Worm (Caenorhabditis elegans): ENCODE measurements around the gene prmt-6.
A peak's percentile ranks its signal among the peaks of the same experiment; 100 is the strongest.

Gene prmt-6

DNA sequence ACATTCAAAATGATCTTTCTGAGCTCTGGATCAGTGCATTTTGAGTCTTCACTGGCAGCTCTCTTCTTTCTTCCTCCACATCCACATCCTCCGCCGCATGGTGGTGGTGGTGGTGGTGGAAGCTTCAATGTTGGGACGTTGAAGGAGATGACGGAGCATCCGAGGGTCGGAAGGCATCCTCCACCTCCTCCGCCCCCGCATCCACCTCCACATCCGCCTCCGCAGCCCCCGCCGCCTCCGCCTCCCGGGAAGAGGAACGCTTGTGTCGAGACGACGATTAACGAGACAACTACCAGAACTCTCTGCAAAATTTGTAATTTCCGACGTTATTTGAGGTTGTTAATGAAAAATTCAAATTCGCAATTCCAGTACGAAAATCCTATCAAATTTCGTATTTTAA, 3.4 kb upstream of the prmt-6 start:
- TF ChIP-seq skn-1 (tag; optimal IDR thresholded peaks at IDR 0.05) (no peak), nhr-23 (tag; optimal IDR thresholded peaks at IDR 0.05) (no peak), egl-27 (tag; optimal IDR thresholded peaks at IDR 0.05) (no peak), eor-1 (tag; optimal IDR thresholded peaks at IDR 0.05) (no peak), nhr-11 (tag; optimal IDR thresholded peaks at IDR 0.05) (no peak), ceh-9 (tag; optimal IDR thresholded peaks at IDR 0.05) (no peak), lin-15B (tag; optimal IDR thresholded peaks at IDR 0.05) (no peak), nhr-77 (tag; optimal IDR thresholded peaks at IDR 0.05) (no peak), ama-1 (optimal IDR thresholded peaks at IDR 0.05) (no peak), unc-39 (tag; optimal IDR thresholded peaks at IDR 0.05) (no peak), unc-62 (GFP tag; optimal IDR thresholded peaks at IDR 0.05) (no peak), ceh-82 (tag; optimal IDR thresholded peaks at IDR 0.05) (no peak), nhr-43 (tag; optimal IDR thresholded peaks at IDR 0.05; ENCODE audit: poor library complexity, severe bottlenecking) (no peak), jun-1 (tag; optimal IDR thresholded peaks at IDR 0.05) (no peak), fos-1 (tag; optimal IDR thresholded peaks at IDR 0.05) (no peak)

- TF ChIP-seq nhr-25 (tag; optimal IDR thresholded peaks at IDR 0.05) (no peak), ZK546.5 (tag; optimal IDR thresholded peaks at IDR 0.05) (no peak)
Observed at ce11 chrIV:2128761-2129160, 2.0 kb upstream of the prmt-6 start, which contains the start of gene grl-20. grl-20 (minus strand) TSS chrIV:2128861.

- peak; percentile 52 for TF ChIP-seq ceh-28 (tag; optimal IDR thresholded peaks at IDR 0.05)
- TF ChIP-seq elt-3 (tag; optimal IDR thresholded peaks at IDR 0.05): no peak
- TF ChIP-seq nfya-1 (tag; optimal IDR thresholded peaks at IDR 0.05; ENCODE audit: insufficient read depth): no peak
- TF ChIP-seq daf-12 (tag; optimal IDR thresholded peaks at IDR 0.05): no peak
- no peak for TF ChIP-seq pha-4 (tag; optimal IDR thresholded peaks at IDR 0.05)
Observed at ce11 chrIV:2133431-2133940, 2.7 kb downstream of the prmt-6 start, which contains the start of gene C23H5.12. C23H5.12 (plus strand) TSS chrIV:2133481.

DNA sequence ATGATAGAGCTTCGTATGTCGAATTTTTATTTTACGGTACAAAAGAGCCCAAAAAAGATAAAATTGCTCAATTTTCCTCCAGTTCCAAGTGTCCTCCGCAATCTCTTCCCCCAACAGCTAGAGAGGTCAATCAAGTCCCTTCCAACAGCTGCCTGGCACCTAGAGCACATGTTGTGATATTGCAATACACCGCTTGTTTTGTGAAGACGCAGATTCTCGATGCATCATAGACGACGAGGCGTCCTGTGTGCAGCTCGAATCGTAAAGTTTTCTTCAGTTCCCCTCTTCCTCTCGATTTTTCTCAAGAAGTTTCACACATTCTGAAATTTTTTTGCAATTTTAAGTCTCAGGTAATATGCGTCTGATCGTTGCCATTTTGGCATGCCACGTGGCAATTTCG, 5.8 kb downstream of the prmt-6 start, which contains the start of gene test-1:
Gene test-1, plus strand, starts transcription at position 345 of the 400 bp plus-strand sequence.
- TF ChIP-seq ceh-82 (tag; optimal IDR thresholded peaks at IDR 0.05): no peak
- no peak for TF ChIP-seq daf-12 (tag; optimal IDR thresholded peaks at IDR 0.05)
- no peak for TF ChIP-seq elt-1 (tag; optimal IDR thresholded peaks at IDR 0.05)
- TF ChIP-seq ztf-11 (tag; optimal IDR thresholded peaks at IDR 0.05): no peak
- no peak for TF ChIP-seq jun-1 (tag; optimal IDR thresholded peaks at IDR 0.05)
- no peak for TF ChIP-seq fkh-2 (tag; optimal IDR thresholded peaks at IDR 0.05)
- TF ChIP-seq sea-2 (GFP tag; optimal IDR thresholded peaks at IDR 0.05): no peak
- no peak for TF ChIP-seq ztf-4 (tag; optimal IDR thresholded peaks at IDR 0.05)
- TF ChIP-seq eor-1 (tag; optimal IDR thresholded peaks at IDR 0.05): no peak
- TF ChIP-seq nhr-67 (tag; optimal IDR thresholded peaks at IDR 0.05): no peak
- no peak for TF ChIP-seq ama-1 (optimal IDR thresholded peaks at IDR 0.05)
- no peak for TF ChIP-seq egl-5 (tag; optimal IDR thresholded peaks at IDR 0.05)
- TF ChIP-seq skn-1 (tag; optimal IDR thresholded peaks at IDR 0.05): no peak
- no peak for TF ChIP-seq tbx-2 (tag; optimal IDR thresholded peaks at IDR 0.05)
- no peak for TF ChIP-seq lin-15B (tag; optimal IDR thresholded peaks at IDR 0.05)
- no peak for TF ChIP-seq nhr-25 (tag; optimal IDR thresholded peaks at IDR 0.05)

DNA sequence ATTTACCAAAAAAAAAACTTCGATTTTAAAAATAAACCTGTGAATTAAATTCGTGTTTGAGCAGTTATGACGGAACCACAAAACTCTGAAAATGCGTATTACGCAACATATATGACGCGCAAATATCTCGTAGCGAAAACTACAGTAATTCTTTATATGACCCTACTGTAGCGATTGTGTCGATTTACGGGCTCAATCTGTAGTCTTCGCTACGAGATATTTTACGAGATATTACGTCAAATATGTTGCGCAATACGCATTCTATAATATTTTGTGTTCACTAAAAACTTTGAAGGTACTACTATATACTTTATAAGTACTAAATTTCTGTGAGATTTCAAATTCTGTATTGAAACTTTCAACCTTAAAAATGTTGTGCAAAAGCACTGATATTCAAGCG, 6.7 kb downstream of the prmt-6 start:
- no peak for TF ChIP-seq lsy-12 (tag; optimal IDR thresholded peaks at IDR 0.05)
- no peak for TF ChIP-seq R02D3.7 (tag; optimal IDR thresholded peaks at IDR 0.05)
- TF ChIP-seq lin-15B (tag; optimal IDR thresholded peaks at IDR 0.05): no peak
- TF ChIP-seq zag-1 (tag; optimal IDR thresholded peaks at IDR 0.05): no peak
- no peak for TF ChIP-seq snpc-4 (tag; optimal IDR thresholded peaks at IDR 0.05)
- TF ChIP-seq egl-27 (tag; optimal IDR thresholded peaks at IDR 0.05): no peak
- no peak for TF ChIP-seq nhr-67 (tag; optimal IDR thresholded peaks at IDR 0.05)

- no peak for TF ChIP-seq nhr-12 (tag; optimal IDR thresholded peaks at IDR 0.05)
- no peak for TF ChIP-seq nhr-67 (tag; optimal IDR thresholded peaks at IDR 0.05)
- no peak for TF ChIP-seq hmg-11 (tag; optimal IDR thresholded peaks at IDR 0.05)
- TF ChIP-seq pqm-1 (tag; optimal IDR thresholded peaks at IDR 0.05): no peak
- TF ChIP-seq eor-1 (tag; optimal IDR thresholded peaks at IDR 0.05): no peak
- TF ChIP-seq skn-1 (tag; optimal IDR thresholded peaks at IDR 0.05): no peak
- TF ChIP-seq jun-1 (tag; optimal IDR thresholded peaks at IDR 0.05): no peak
- no peak for TF ChIP-seq ceh-28 (tag; optimal IDR thresholded peaks at IDR 0.05)
- TF ChIP-seq nhr-25 (tag; optimal IDR thresholded peaks at IDR 0.05): no peak
- TF ChIP-seq ama-1 (optimal IDR thresholded peaks at IDR 0.05): no peak
- TF ChIP-seq egl-5 (tag; optimal IDR thresholded peaks at IDR 0.05): no peak
- no peak for TF ChIP-seq daf-12 (tag; optimal IDR thresholded peaks at IDR 0.05)
- no peak for TF ChIP-seq nhr-11 (tag; optimal IDR thresholded peaks at IDR 0.05)
- TF ChIP-seq mml-1 (tag; optimal IDR thresholded peaks at IDR 0.05): no peak
- TF ChIP-seq ceh-16 (tag; optimal IDR thresholded peaks at IDR 0.05): no peak
- no peak for TF ChIP-seq nhr-43 (tag; optimal IDR thresholded peaks at IDR 0.05; ENCODE audit: poor library complexity, severe bottlenecking)
- TF ChIP-seq snpc-4 (tag; optimal IDR thresholded peaks at IDR 0.05): no peak
- TF ChIP-seq nhr-237 (tag; optimal IDR thresholded peaks at IDR 0.05): no peak
- TF ChIP-seq nhr-28 (tag; optimal IDR thresholded peaks at IDR 0.05): no peak
- TF ChIP-seq R02D3.7 (tag; optimal IDR thresholded peaks at IDR 0.05): no peak
Observed at ce11 chrIV:2140543-2140942, 9.8 kb downstream of the prmt-6 start, which contains the start of gene C54E4.12. C54E4.12 (minus strand) TSS chrIV:2140643.

Data from whole organism, L3 larva.